Worm (Caenorhabditis elegans) whole organism, young adult: Measurements from ENCODE around the gene Y69H2.7.
A peak's percentile ranks its signal among the peaks of the same experiment; 100 is the strongest.

ENCODE experiments used
- B0035.1 ChIP-seq: sonication (generic microtip); optimal IDR thresholded peaks from 2 replicates; lab custom pipeline; 2016; ENCODE audit warnings: missing genetic modification characterization, mild to moderate bottlenecking, missing compliant biosample characterization, missing genotype, missing genetic modification reagents
- B0261.1 ChIP-seq: sonication (generic microtip); optimal IDR thresholded peaks from 2 replicates; lab custom pipeline; 2016; ENCODE audit warnings: mild to moderate bottlenecking, missing genetic modification characterization, moderate library complexity, missing compliant biosample characterization
- F22D6.2 ChIP-seq: sonication (generic microtip); optimal IDR thresholded peaks from 2 replicates; lab custom pipeline; 2016; ENCODE audit warnings: mild to moderate bottlenecking, missing genetic modification characterization, missing compliant biosample characterization
- F23B12.7 ChIP-seq: sonication (generic microtip); optimal IDR thresholded peaks from 2 replicates; lab custom pipeline; 2017; ENCODE audit warnings: missing genetic modification characterization, mild to moderate bottlenecking, missing compliant biosample characterization, antibody characterized with exemption, moderate library complexity; ENCODE audit not compliant: insufficient read depth
- F55B11.4 ChIP-seq: sonication (generic microtip); optimal IDR thresholded peaks from 2 replicates; lab custom pipeline; 2016; ENCODE audit warnings: missing compliant biosample characterization, missing genetic modification characterization, borderline replicate concordance; ENCODE audit not compliant: insufficient read depth
- F57A8.1 ChIP-seq: fragments of 200-800 bp; sonication (Bioruptor generic); optimal IDR thresholded peaks from 2 replicates; lab custom pipeline; 2018; ENCODE audit warnings: mild to moderate bottlenecking, missing genetic modification characterization, moderate library complexity, missing compliant biosample characterization
- F57C9.4 ChIP-seq: sonication (generic microtip); optimal IDR thresholded peaks from 2 replicates; lab custom pipeline; 2017; ENCODE audit warnings: mild to moderate bottlenecking, missing genetic modification characterization, missing compliant biosample characterization
- Y53G8AR.9 ChIP-seq: fragments of 200-800 bp; sonication (Bioruptor generic); conservative IDR thresholded peaks from 2 replicates; pipeline ENCODE4 v1.3.6; 2022; ENCODE audit warnings: missing genetic modification reagents, missing genetic modification characterization, missing compliant biosample characterization
- ZK185.1 ChIP-seq: sonication (generic microtip); optimal IDR thresholded peaks from 2 replicates; lab custom pipeline; 2016; ENCODE audit warnings: mild to moderate bottlenecking, missing genetic modification characterization, missing compliant biosample characterization; ENCODE audit not compliant: poor library complexity, severe bottlenecking
- aptf-3 ChIP-seq: fragments of 200-800 bp; sonication (Bioruptor generic); IDR thresholded peaks from 2 replicates; pipeline ENCODE4 v1.3.6; 2022; ENCODE audit warnings: missing genetic modification characterization, missing compliant biosample characterization
- bed-2 ChIP-seq: fragments of 200-800 bp; sonication (Bioruptor generic); IDR thresholded peaks from 2 replicates; pipeline ENCODE4 v1.3.6; 2022; ENCODE audit warnings: missing genetic modification reagents, missing genetic modification characterization, missing compliant biosample characterization
- cebp-1 ChIP-seq, 2 experiments: fragments of 200-800 bp in 1 of 2; sonication (Bioruptor generic) in 1 of 2; sonication (generic microtip) in 1 of 2; IDR thresholded peaks in 1 of 2; optimal IDR thresholded peaks in 1 of 2; 2 replicates each; pipeline versions ENCODE4 v1.3.6 to Lab custom; 2017 to 2022; ENCODE audit warnings: missing compliant biosample characterization in 2 of 2, missing genetic modification characterization in 2 of 2, mild to moderate bottlenecking in 1 of 2, missing genetic modification reagents in 1 of 2, moderate library complexity in 1 of 2
- cebp-2 ChIP-seq: fragments of 200-800 bp; sonication (Bioruptor generic); IDR thresholded peaks from 2 replicates; pipeline ENCODE4 v1.3.6; 2022; ENCODE audit warnings: missing genetic modification characterization, missing compliant biosample characterization
- ceh-58 ChIP-seq: fragments of 200-800 bp; sonication (Bioruptor generic); IDR thresholded peaks from 2 replicates; pipeline ENCODE4 v1.3.6; 2022; ENCODE audit warnings: missing genetic modification characterization, missing compliant biosample characterization
- die-1 ChIP-seq: sonication (generic microtip); optimal IDR thresholded peaks from 2 replicates; lab custom pipeline; 2016; ENCODE audit warnings: missing genotype, mild to moderate bottlenecking, missing genetic modification characterization, missing compliant biosample characterization
- dpff-1 ChIP-seq: sonication (generic microtip); optimal IDR thresholded peaks from 2 replicates; lab custom pipeline; 2017; ENCODE audit warnings: mild to moderate bottlenecking, missing genetic modification characterization, missing compliant biosample characterization
- egl-44 ChIP-seq: fragments of 200-800 bp; sonication (Bioruptor generic); IDR thresholded peaks from 2 replicates; pipeline ENCODE4 v1.3.6; 2022; ENCODE audit warnings: missing genetic modification reagents, missing genetic modification characterization, missing compliant biosample characterization
- fkh-3 ChIP-seq: sonication (generic microtip); optimal IDR thresholded peaks from 2 replicates; lab custom pipeline; 2016; ENCODE audit warnings: mild to moderate bottlenecking, missing genetic modification characterization, missing compliant biosample characterization
- him-1 ChIP-seq: sonication (generic microtip); optimal IDR thresholded peaks from 2 replicates; lab custom pipeline; 2016; ENCODE audit warnings: missing genotype, missing genetic modification reagents, missing genetic modification characterization, missing compliant biosample characterization
- hlh-12 ChIP-seq: sonication (generic microtip); optimal IDR thresholded peaks from 2 replicates; lab custom pipeline; 2016; ENCODE audit warnings: missing genetic modification characterization, missing compliant biosample characterization
- hmg-20 ChIP-seq: fragments of 200-800 bp; sonication (Bioruptor generic); IDR thresholded peaks from 2 replicates; pipeline ENCODE4 v1.3.6; 2022; ENCODE audit warnings: missing genetic modification reagents, missing genetic modification characterization, missing compliant biosample characterization
- mcd-1 ChIP-seq: fragments of 200-800 bp; sonication (Bioruptor generic); IDR thresholded peaks from 2 replicates; pipeline ENCODE4 v1.3.6; 2022; ENCODE audit warnings: missing genetic modification reagents, missing genetic modification characterization, missing compliant biosample characterization
- mxl-1 ChIP-seq: sonication (generic microtip); optimal IDR thresholded peaks from 2 replicates; lab custom pipeline; 2016; ENCODE audit warnings: missing genetic modification characterization, missing compliant biosample characterization
- nfya-1 ChIP-seq: sonication (generic microtip); optimal IDR thresholded peaks from 2 replicates; lab custom pipeline; 2017; ENCODE audit warnings: antibody characterized with exemption, missing compliant biosample characterization, missing genetic modification characterization, borderline replicate concordance; ENCODE audit not compliant: insufficient read depth
- nhr-120 ChIP-seq: fragments of 200-800 bp; sonication (Bioruptor generic); IDR thresholded peaks from 2 replicates; pipeline ENCODE4 v1.3.6; 2022; ENCODE audit warnings: missing genetic modification characterization, missing compliant biosample characterization
- nhr-179 ChIP-seq: sonication (generic microtip); optimal IDR thresholded peaks from 2 replicates; lab custom pipeline; 2016; ENCODE audit warnings: mild to moderate bottlenecking, missing genetic modification characterization, missing compliant biosample characterization
- rpc-1 ChIP-seq, 2 experiments: fragments of 150-350 bp in 1 of 2; sonication (generic microtip) in 1 of 2; optimal IDR thresholded peaks; 2 replicates each; lab custom pipeline; 2014 to 2018; ENCODE audit warnings: missing biosample characterization in 1 of 2, missing genetic modification characterization in 1 of 2, missing genetic modification reagents in 1 of 2, missing genotype in 1 of 2
- snpc-3.4 ChIP-seq: sonication (generic microtip); optimal IDR thresholded peaks from 2 replicates; lab custom pipeline; 2017; ENCODE audit warnings: missing genetic modification characterization, mild to moderate bottlenecking, missing compliant biosample characterization, antibody characterized with exemption, moderate library complexity, missing genotype, missing genetic modification reagents
- tbp1 ChIP-seq: fragments of 200-800 bp; sonication (Bioruptor generic); optimal IDR thresholded peaks from 2 replicates; lab custom pipeline; 2018; ENCODE audit warnings: mild to moderate bottlenecking, missing genetic modification characterization, missing compliant biosample characterization
- zfh-2 ChIP-seq: fragments of 200-800 bp; sonication (Bioruptor generic); conservative IDR thresholded peaks from 2 replicates; pipeline ENCODE4 v1.3.6; 2022; ENCODE audit warnings: missing genetic modification reagents, missing genetic modification characterization, missing compliant biosample characterization
- zim-3 ChIP-seq: sonication (generic microtip); optimal IDR thresholded peaks from 2 replicates; lab custom pipeline; 2017; ENCODE audit warnings: mild to moderate bottlenecking, missing genetic modification characterization, moderate library complexity, missing compliant biosample characterization
- ztf-25 ChIP-seq: fragments of 200-800 bp; sonication (Bioruptor generic); IDR thresholded peaks from 2 replicates; pipeline ENCODE4 v1.3.6; 2022; ENCODE audit warnings: missing genetic modification reagents, missing genetic modification characterization, missing compliant biosample characterization

Gene Y69H2.7

DNA sequence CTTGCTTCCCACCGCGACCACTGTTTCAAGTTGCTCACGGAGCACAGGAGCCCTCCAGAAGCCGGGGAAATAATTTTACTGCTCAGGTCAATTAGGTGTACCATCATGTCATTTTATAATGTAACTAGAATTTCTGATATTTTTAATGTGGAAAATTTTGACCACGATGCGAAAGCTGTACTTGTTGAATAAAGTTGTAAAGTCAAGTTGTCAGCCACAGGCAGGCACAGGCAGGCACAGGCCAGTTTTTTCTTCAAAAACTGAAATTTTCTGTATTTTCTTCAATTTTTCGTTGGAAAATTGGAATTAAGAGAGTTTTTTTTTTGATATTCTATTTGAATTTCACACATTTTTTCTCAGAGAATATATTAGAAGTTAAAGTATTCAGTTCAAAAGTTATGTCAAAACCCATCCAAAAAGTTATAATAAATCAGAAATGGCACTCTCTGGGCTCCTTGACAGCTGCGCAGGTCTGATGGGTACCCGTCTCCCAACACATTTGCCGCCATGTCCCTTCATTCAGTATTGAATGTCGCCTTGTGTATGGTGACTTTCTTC is 16.4 kb downstream of the Y69H2.7 start, which contains the start of gene Y17D7C.1:
Gene Y17D7C.1 (plus strand): TSS at position 508 of the 558 bp plus-strand sequence.
- TF ChIP-seq mxl-1 (tag; lab: Kevin White, UChicago) (no peak), zfh-2 (GFP tag; lab: Robert Waterston, UW) (no peak), zim-3 (no peak), F23B12.7 (no peak), F22D6.2 (tag; lab: Kevin White, UChicago) (no peak), ztf-25 (no peak)
- TF ChIP-seq, all 124 proteins: peak for 0

DNA sequence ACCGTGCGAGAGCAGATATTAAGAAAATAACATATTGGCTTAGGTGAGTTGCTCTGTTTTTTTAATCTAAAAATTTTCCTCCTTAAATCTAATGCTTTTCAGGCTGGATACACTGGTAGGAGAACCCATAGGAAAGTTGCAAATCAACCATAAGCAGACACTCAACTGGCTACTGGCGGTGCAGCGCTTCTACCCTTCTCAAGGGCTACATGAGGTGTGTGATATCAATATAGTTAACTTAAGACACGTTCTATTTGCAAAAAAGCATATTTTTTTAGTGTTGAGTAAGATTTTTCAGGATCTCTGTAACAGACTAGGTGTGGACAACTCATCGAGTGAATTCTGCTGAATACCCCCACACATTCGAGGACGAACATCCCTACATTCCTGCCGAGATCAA is 18.2 kb downstream of the Y69H2.7 start:
- TF ChIP-seq ceh-58, result peak; percentile 59; the same call in 1 of the 2 replicates
- no peak for TF ChIP-seq mcd-1 (GFP tag; lab: Robert Waterston, UW)
- TF ChIP-seq ZK185.1, result no peak
- TF ChIP-seq nfya-1, result peak; percentile 59
- peak; percentile 30 for TF ChIP-seq F57C9.4 (tag; lab: Kevin White, UChicago)

DNA sequence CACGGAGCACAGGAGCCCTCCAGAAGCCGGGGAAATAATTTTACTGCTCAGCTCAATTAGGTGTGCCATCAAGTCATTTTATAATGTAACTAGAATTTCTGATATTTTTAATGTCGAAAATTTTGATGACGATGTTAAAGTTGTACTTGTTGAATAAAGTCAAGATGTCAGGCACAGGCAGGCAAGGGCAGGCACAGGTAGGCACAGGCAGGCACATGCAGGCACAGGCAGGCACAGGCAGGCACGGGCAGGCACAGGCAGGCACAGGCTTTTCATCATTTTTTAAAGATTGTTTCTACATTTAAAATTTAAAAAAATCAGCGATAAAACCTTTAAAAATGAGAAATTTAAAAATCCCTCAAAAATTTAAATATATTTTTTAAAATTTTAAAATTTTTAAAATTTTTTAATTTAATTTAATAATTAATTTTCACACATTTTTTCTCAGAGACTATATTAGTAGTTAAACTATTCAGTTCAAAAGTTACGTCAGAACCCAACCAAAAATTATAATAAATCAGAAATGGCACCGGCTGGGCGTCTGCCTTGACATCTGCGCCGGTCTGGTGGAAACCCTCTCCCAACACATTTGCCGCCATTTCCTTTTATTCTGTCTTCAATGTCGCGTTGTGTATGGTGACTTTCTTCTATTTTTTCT is 19.5 kb downstream of the Y69H2.7 start, which contains the start of gene Y17D7C.6:
Gene Y17D7C.6 (plus strand): TSS at position 608 of the 658 bp plus-strand sequence.
- TF ChIP-seq zfh-2 (GFP tag; lab: Robert Waterston, UW) (peak; percentile 69), aptf-3 (GFP tag; lab: Robert Waterston, UW) (0 out of 2 replicates have a peak, but pooled peaks have one; percentile 65), nhr-179 (tag; lab: Kevin White, UChicago) (no peak), ceh-58 (0 out of 2 replicates have a peak, but pooled peaks have one; percentile 86), B0035.1 (tag; lab: Kevin White, UChicago) (no peak), egl-44 (peak; percentile 23; the same call in 1 of the 2 replicates), bed-2 (no peak), cebp-2 (0 out of 2 replicates have a peak, but pooled peaks have one; percentile 7)

DNA sequence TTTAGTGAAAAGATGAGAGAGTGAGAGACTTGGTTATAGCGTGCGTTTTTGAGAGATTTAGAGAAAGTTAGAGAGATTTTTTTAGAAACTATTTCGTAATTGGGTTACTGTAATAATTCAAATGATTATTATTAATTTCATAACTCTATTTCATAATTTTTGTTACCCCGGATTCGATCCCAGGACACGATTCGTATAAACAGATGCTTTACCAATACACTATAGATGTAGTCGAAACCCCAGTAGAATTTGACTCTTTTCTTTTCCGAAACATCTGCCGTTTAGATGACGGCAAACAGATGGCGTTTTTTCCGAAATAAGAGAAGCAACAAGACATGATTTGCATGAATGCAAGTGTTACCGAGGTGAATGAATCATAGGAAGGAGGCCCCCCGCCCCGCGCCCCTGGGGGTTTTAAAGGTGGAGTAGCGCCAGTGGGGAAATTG is 20.3 kb downstream of the Y69H2.7 start:
- TF ChIP-seq tbp1 (GFP tag; lab: Kevin White, UChicago), result peak; percentile 70
- TF ChIP-seq fkh-3 (tag; lab: Kevin White, UChicago), result no peak
- peak; percentile 38; the same call in 1 of the 2 replicates for TF ChIP-seq cebp-1 (GFP tag; IDR thresholded peaks at IDR 0.05; lab: Robert Waterston, UW)
- no peak for TF ChIP-seq cebp-1 (tag; optimal IDR thresholded peaks at IDR 0.05; lab: Kevin White, UChicago)
- TF ChIP-seq ceh-58, result peak; percentile 86; the same call in 1 of the 2 replicates
- TF ChIP-seq him-1 (tag; lab: Kevin White, UChicago), result no peak
- TF ChIP-seq cebp-2, result no peak
- TF ChIP-seq dpff-1 (tag; lab: Kevin White, UChicago), result no peak
- TF ChIP-seq snpc-3.4 (tag; lab: Kevin White, UChicago), result no peak
- no peak for TF ChIP-seq Y53G8AR.9 (GFP tag; lab: Robert Waterston, UW)
- peak; percentile 26 for TF ChIP-seq B0261.1 (tag; lab: Kevin White, UChicago)
- TF ChIP-seq aptf-3 (GFP tag; lab: Robert Waterston, UW), result peak; percentile 74; the same call in 1 of the 2 replicates
- TF ChIP-seq nfya-1, result no peak
- no peak for TF ChIP-seq F55B11.4
- TF ChIP-seq F57A8.1, result no peak
- TF ChIP-seq hmg-20 (GFP tag; lab: Robert Waterston, UW), result no peak
- TF ChIP-seq nhr-120 (GFP tag; lab: Robert Waterston, UW), result peak; percentile 86; the same call in 1 of the 2 replicates
- TF ChIP-seq die-1 (tag; lab: Kevin White, UChicago), result no peak
- peak; percentile 14 for TF ChIP-seq hlh-12
- TF ChIP-seq rpc-1 (optimal IDR thresholded peaks at IDR 0.05; lab: Kevin White, UChicago), result peak; percentile 3
- peak; percentile 61 for TF ChIP-seq rpc-1 (tag; optimal IDR thresholded peaks at IDR 0.05; lab: Kevin White, UChicago)
